Worm (Caenorhabditis elegans) whole organism, L4 larva: Measurements from ENCODE around the gene hpo-28.

Experiments
- F10B5.3 ChIP-seq: sonication (generic microtip); optimal IDR thresholded peaks from 2 replicates; lab custom pipeline; 2016; ENCODE audit warnings: mild to moderate bottlenecking, missing genetic modification characterization, missing compliant biosample characterization
- T20F7.1 ChIP-seq: fragments of 200-800 bp; sonication (Bioruptor generic); optimal IDR thresholded peaks from 2 replicates; lab custom pipeline; 2018; ENCODE audit warnings: mild to moderate bottlenecking, missing genetic modification characterization, missing compliant biosample characterization
- T26A8.4 ChIP-seq: fragments of 200-800 bp; sonication (Bioruptor generic); IDR thresholded peaks from 2 replicates; pipeline ENCODE4 v1.3.6; 2022; ENCODE audit warnings: missing genetic modification characterization, missing compliant biosample characterization
- Y75B8A.6 ChIP-seq: fragments of 200-800 bp; sonication (Bioruptor generic); IDR thresholded peaks from 2 replicates; pipeline ENCODE4 v1.3.6; 2022; ENCODE audit warnings: missing genetic modification reagents, missing genetic modification characterization, missing compliant biosample characterization
- aha-1 ChIP-seq: fragments of 150-350 bp; peaks from one replicate; lab custom pipeline; 2014; ENCODE audit warnings: missing biosample characterization, missing genetic modification characterization
- aly-2 ChIP-seq: sonication (generic microtip); optimal IDR thresholded peaks from 2 replicates; lab custom pipeline; 2018; ENCODE audit warnings: missing biosample characterization, missing genetic modification characterization
- ama-1 ChIP-seq: fragments of 150-350 bp; optimal IDR thresholded peaks from 2 replicates; lab custom pipeline; 2014; ENCODE audit warnings: inconsistent platforms, mixed read lengths
- ceh-20 ChIP-seq: fragments of 200-800 bp; sonication (Bioruptor generic); IDR thresholded peaks from 2 replicates; pipeline ENCODE4 v1.3.6; 2022; ENCODE audit warnings: missing genetic modification reagents, missing genetic modification characterization, missing compliant biosample characterization
- ctbp-1 ChIP-seq: fragments of 200-800 bp; sonication (Bioruptor generic); IDR thresholded peaks from 2 replicates; pipeline ENCODE4 v1.3.6; 2022; ENCODE audit warnings: missing genetic modification reagents, missing genetic modification characterization, missing compliant biosample characterization
- daf-16 ChIP-seq, 3 experiments: sonication (generic microtip); optimal IDR thresholded peaks; 2 replicates each; lab custom pipeline; 2016 to 2017; ENCODE audit warnings: missing genetic modification characterization in 3 of 3, missing genetic modification reagents in 3 of 3, mild to moderate bottlenecking in 2 of 3, missing compliant biosample characterization in 2 of 3, missing biosample characterization in 1 of 3, moderate library complexity in 1 of 3
- dmd-6 ChIP-seq: fragments of 200-800 bp; sonication (Bioruptor generic); IDR thresholded peaks from 2 replicates; pipeline ENCODE4 v1.3.6; 2022; ENCODE audit warnings: missing genetic modification reagents, missing genetic modification characterization, missing compliant biosample characterization
- dmd-8 ChIP-seq: fragments of 200-800 bp; sonication (Bioruptor generic); IDR thresholded peaks from 2 replicates; pipeline ENCODE4 v1.3.6; 2022; ENCODE audit warnings: missing genetic modification characterization, missing compliant biosample characterization
- dmd-9 ChIP-seq: fragments of 200-800 bp; sonication (Bioruptor generic); IDR thresholded peaks from 2 replicates; pipeline ENCODE4 v1.3.6; 2022; ENCODE audit warnings: missing genetic modification reagents, missing genetic modification characterization, missing compliant biosample characterization
- fos-1 ChIP-seq: fragments of 150-350 bp; optimal IDR thresholded peaks from 2 replicates; lab custom pipeline; 2014; ENCODE audit warnings: missing biosample characterization, missing genetic modification characterization
- gei-8 ChIP-seq: fragments of 200-800 bp; sonication (Bioruptor generic); optimal IDR thresholded peaks from 2 replicates; lab custom pipeline; 2018; ENCODE audit warnings: mild to moderate bottlenecking, missing genetic modification characterization, missing compliant biosample characterization
- hif-1 ChIP-seq, 2 experiments: sonication (generic microtip); optimal IDR thresholded peaks; 2 replicates each; lab custom pipeline; 2016 to 2017; ENCODE audit warnings: missing compliant biosample characterization in 2 of 2, missing genetic modification characterization in 2 of 2, missing genetic modification reagents in 2 of 2, missing genotype in 2 of 2, mild to moderate bottlenecking in 1 of 2
- hlh-30 ChIP-seq: sonication (generic microtip); optimal IDR thresholded peaks from 2 replicates; lab custom pipeline; 2017; ENCODE audit warnings: antibody characterized with exemption, mild to moderate bottlenecking, missing genetic modification characterization, missing compliant biosample characterization; ENCODE audit not compliant: insufficient read depth
- hmg-1.1 ChIP-seq: fragments of 200-800 bp; sonication (Bioruptor generic); IDR thresholded peaks from 2 replicates; pipeline ENCODE4 v1.3.6; 2022; ENCODE audit warnings: missing genetic modification reagents, missing genetic modification characterization, missing compliant biosample characterization
- lin-1 ChIP-seq: fragments of 200-800 bp; sonication (Bioruptor generic); IDR thresholded peaks from 2 replicates; pipeline ENCODE4 v1.3.6; 2022; ENCODE audit warnings: missing genetic modification reagents, missing genetic modification characterization, missing compliant biosample characterization
- lin-15B ChIP-seq: fragments of 150-350 bp; sonication (generic microtip); optimal IDR thresholded peaks from 3 replicates; lab custom pipeline; 2014; ENCODE audit warnings: missing biosample characterization, missing genetic modification characterization
- lin-39 ChIP-seq: fragments of 150-350 bp; optimal IDR thresholded peaks from 2 replicates; lab custom pipeline; 2014; ENCODE audit warnings: missing biosample characterization, missing genetic modification reagents, missing genetic modification characterization
- madf-5 ChIP-seq, 2 experiments: fragments of 200-800 bp; sonication (Bioruptor generic); IDR thresholded peaks; 2 replicates each; pipeline ENCODE4 v1.3.6; 2022; ENCODE audit warnings: missing compliant biosample characterization in 2 of 2, missing genetic modification characterization in 2 of 2
- mdl-1 ChIP-seq, 2 experiments: fragments of 150-350 bp in 1 of 2; sonication (generic microtip) in 1 of 2; optimal IDR thresholded peaks; 2 replicates each; lab custom pipeline; 2014 to 2017; ENCODE audit warnings: missing biosample characterization in 2 of 2, missing genetic modification characterization in 2 of 2
- mdt-29 ChIP-seq: fragments of 200-800 bp; sonication (Bioruptor generic); IDR thresholded peaks from 2 replicates; pipeline ENCODE4 v1.3.6; 2022; ENCODE audit warnings: missing genetic modification reagents, missing genetic modification characterization, missing compliant biosample characterization
- mes-2 ChIP-seq: sonication (generic microtip); optimal IDR thresholded peaks from 2 replicates; lab custom pipeline; 2016; ENCODE audit warnings: missing genotype, mild to moderate bottlenecking, missing genetic modification characterization, missing compliant biosample characterization; ENCODE audit not compliant: poor library complexity, severe bottlenecking
- mxl-3 ChIP-seq: fragments of 200-800 bp; sonication (Bioruptor generic); optimal IDR thresholded peaks from 2 replicates; lab custom pipeline; 2018; ENCODE audit warnings: mild to moderate bottlenecking, missing genetic modification characterization, missing compliant biosample characterization
- nhr-41 ChIP-seq: fragments of 200-800 bp; sonication (Bioruptor generic); IDR thresholded peaks from 2 replicates; pipeline ENCODE4 v1.3.6; 2022; ENCODE audit warnings: missing genetic modification reagents, missing genetic modification characterization, missing compliant biosample characterization
- nhr-42 ChIP-seq: fragments of 200-800 bp; sonication (Bioruptor generic); IDR thresholded peaks from 2 replicates; pipeline ENCODE4 v1.3.6; 2022; ENCODE audit warnings: missing genetic modification characterization, missing compliant biosample characterization
- nhr-48 ChIP-seq: sonication (generic microtip); optimal IDR thresholded peaks from 2 replicates; lab custom pipeline; 2016; ENCODE audit warnings: mild to moderate bottlenecking, missing genetic modification characterization, missing compliant biosample characterization
- php-3 ChIP-seq: fragments of 200-800 bp; sonication (Bioruptor generic); IDR thresholded peaks from 2 replicates; pipeline ENCODE4 v1.3.6; 2022; ENCODE audit warnings: missing genetic modification reagents, missing genetic modification characterization, missing compliant biosample characterization
- pqm-1 ChIP-seq: sonication (generic microtip); optimal IDR thresholded peaks from 2 replicates; lab custom pipeline; 2017; ENCODE audit warnings: missing biosample characterization, missing genetic modification characterization
- rbr-2 ChIP-seq: sonication (generic microtip); optimal IDR thresholded peaks from 2 replicates; lab custom pipeline; 2016; ENCODE audit warnings: missing genotype, missing genetic modification characterization, missing compliant biosample characterization
- tag-97 ChIP-seq: fragments of 200-800 bp; sonication (Bioruptor generic); IDR thresholded peaks from 2 replicates; pipeline ENCODE4 v1.3.6; 2022; ENCODE audit warnings: missing genetic modification characterization, missing compliant biosample characterization
- tra-1 ChIP-seq: fragments of 200-800 bp; sonication (Bioruptor generic); IDR thresholded peaks from 2 replicates; pipeline ENCODE4 v1.3.6; 2022; ENCODE audit warnings: missing genetic modification reagents, missing genetic modification characterization, missing compliant biosample characterization
- unc-130 ChIP-seq: sonication (generic microtip); optimal IDR thresholded peaks from 2 replicates; lab custom pipeline; 2016; ENCODE audit warnings: missing genetic modification reagents, missing genetic modification characterization, missing compliant biosample characterization
- unc-62 ChIP-seq, 3 experiments: fragments of 150-350 bp in 1 of 3; sonication (generic microtip); optimal IDR thresholded peaks in 2 of 3; peaks in 1 of 3; 1 replicate in 1 of 3; 2 replicates in 2 of 3; lab custom pipeline; 2014 to 2017; ENCODE audit warnings: missing biosample characterization in 3 of 3, missing genetic modification characterization in 3 of 3, missing genetic modification reagents in 3 of 3, missing genotype in 1 of 3
- zfp-3 ChIP-seq: fragments of 200-800 bp; sonication (Bioruptor generic); conservative IDR thresholded peaks from 2 replicates; pipeline ENCODE4 v1.3.6; 2022; ENCODE audit warnings: missing genetic modification reagents, missing genetic modification characterization, missing compliant biosample characterization

hpo-28 gene

DNA sequence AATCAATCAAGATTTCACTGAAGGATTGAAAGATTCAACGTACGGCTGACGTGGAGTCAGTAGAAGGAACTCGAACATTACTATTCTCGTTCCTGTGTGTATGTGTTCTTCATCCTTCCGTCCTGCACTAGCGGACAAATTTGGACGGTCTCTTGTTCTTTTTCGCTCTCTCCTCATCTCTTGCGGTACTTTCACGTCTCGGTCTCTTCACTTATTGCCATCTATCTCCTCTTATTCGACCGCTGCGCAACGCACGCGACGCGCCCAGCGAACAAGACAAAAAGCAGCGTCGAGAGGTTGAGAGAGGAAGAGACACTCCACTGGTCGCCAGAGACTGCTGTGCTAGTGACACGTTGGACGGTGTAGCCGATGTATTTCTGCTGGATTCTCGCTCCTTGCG lies 6.3 kb upstream of the hpo-28 start (continued):
- TF ChIP-seq dmd-9 = no peak
- TF ChIP-seq hif-1 (tag; optimal IDR thresholded peaks at IDR 0.05; lab: Kevin White, UChicago) = peak in 1 of 2 experiments; percentile 72
- no peak for TF ChIP-seq unc-130 (GFP tag; lab: Kevin White, UChicago)
- peak; percentile 74 for TF ChIP-seq mes-2 (tag; lab: Kevin White, UChicago)
- peak; percentile 9; the same call in 1 of the 2 replicates for TF ChIP-seq php-3 (GFP tag; lab: Robert Waterston, UW)
- peak; percentile 58 for TF ChIP-seq rbr-2 (tag; lab: Kevin White, UChicago)
- no peak for TF ChIP-seq nhr-42 (GFP tag; lab: Robert Waterston, UW)
- no peak; the same call in none of the 2 replicates for TF ChIP-seq hmg-1.1 (GFP tag; lab: Robert Waterston, UW)
- no peak for TF ChIP-seq tra-1 (GFP tag; lab: Robert Waterston, UW)
- TF ChIP-seq gei-8 (GFP tag; lab: Kevin White, UChicago) = no peak
- TF ChIP-seq F10B5.3 (tag; lab: Kevin White, UChicago) = no peak
- TF ChIP-seq lin-39 (tag; lab: Kevin White, UChicago) = no peak
- TF ChIP-seq dmd-8 (GFP tag; lab: Robert Waterston, UW) = no peak
- peak; percentile 39 for TF ChIP-seq dmd-6 (GFP tag; lab: Robert Waterston, UW)
- TF ChIP-seq lin-15B (tag; lab: Kevin White, UChicago) = no peak
- no peak; the same call in 1 of the 2 replicates for TF ChIP-seq ctbp-1 (GFP tag; lab: Robert Waterston, UW)
- TF ChIP-seq aly-2 (tag; lab: Kevin White, UChicago) = no peak
- peak; percentile 70 for TF ChIP-seq mxl-3 (GFP tag; lab: Kevin White, UChicago)
- peak; percentile 69 for TF ChIP-seq T26A8.4 (GFP tag; lab: Robert Waterston, UW)
- TF ChIP-seq daf-16 (GFP tag; optimal IDR thresholded peaks at IDR 0.05; lab: Kevin White, UChicago) = no peak
- TF ChIP-seq daf-16 (tag; optimal IDR thresholded peaks at IDR 0.05; lab: Kevin White, UChicago) = peak; percentile 6
- peak; percentile 66 to 78 for TF ChIP-seq mdl-1 (tag; optimal IDR thresholded peaks at IDR 0.05; lab: Kevin White, UChicago)
- TF ChIP-seq ceh-20 (GFP tag; lab: Robert Waterston, UW) = no peak
- TF ChIP-seq, all 104 proteins: peak for 44

- TF ChIP-seq pqm-1 (tag; lab: Kevin White, UChicago) = peak; percentile 16
- TF ChIP-seq tag-97 (GFP tag; lab: Robert Waterston, UW) = 0 out of 2 replicates have a peak, but pooled peaks have one; percentile 25
- TF ChIP-seq daf-16 (GFP tag; optimal IDR thresholded peaks at IDR 0.05; lab: Kevin White, UChicago) = no peak
- peak; percentile 8 for TF ChIP-seq daf-16 (tag; optimal IDR thresholded peaks at IDR 0.05; lab: Kevin White, UChicago)
- TF ChIP-seq T20F7.1 = peak; percentile 64
- TF ChIP-seq unc-62 (GFP tag; optimal IDR thresholded peaks at IDR 0.05 in 1 of 2; lab: Kevin White, UChicago) = peak in 1 of 2 experiments; percentile 76
- TF ChIP-seq unc-62 (tag; optimal IDR thresholded peaks at IDR 0.05; lab: Kevin White, UChicago) = no peak
- TF ChIP-seq madf-5 (GFP tag; IDR thresholded peaks at IDR 0.05; lab: Robert Waterston, UW) = 0 out of 4 replicates have a peak, but pooled peaks of 1 of the 2 experiments have one; percentile 53
- TF ChIP-seq mxl-3 (GFP tag; lab: Kevin White, UChicago) = no peak
- TF ChIP-seq zfp-3 (GFP tag; lab: Robert Waterston, UW) = peak; percentile 35; the same call in 1 of the 2 replicates
- 0 out of 2 replicates have a peak, but pooled peaks have one; percentile 24 for TF ChIP-seq Y75B8A.6 (GFP tag; lab: Robert Waterston, UW)
- 0 out of 2 replicates have a peak, but pooled peaks have one; percentile 6 for TF ChIP-seq lin-1 (GFP tag; lab: Robert Waterston, UW)
- TF ChIP-seq ama-1 (lab: Kevin White, UChicago) = peak; percentile 33
- no peak for TF ChIP-seq nhr-41 (GFP tag; lab: Robert Waterston, UW)
- peak; percentile 50 for TF ChIP-seq mes-2 (tag; lab: Kevin White, UChicago)
- TF ChIP-seq fos-1 (tag; lab: Kevin White, UChicago) = no peak
- peak; percentile 55 for TF ChIP-seq nhr-48 (tag; lab: Kevin White, UChicago)
- peak; percentile 55 for TF ChIP-seq aha-1
- peak; percentile 74 for TF ChIP-seq hlh-30
- no peak for TF ChIP-seq mdt-29
Observed at ce11 chrIII:5714984-5715454, 5.9 kb upstream of the hpo-28 start.
